Worm (Caenorhabditis elegans) whole organism, young adult: Measurements from ENCODE around the gene R13D11.4.

Source experiments
- F22D6.2 ChIP-seq: sonication (generic microtip); optimal IDR thresholded peaks from 2 replicates; lab custom pipeline; 2016; ENCODE audit warnings: mild to moderate bottlenecking, missing genetic modification characterization, missing compliant biosample characterization
- F33H1.4 ChIP-seq: fragments of 200-800 bp; sonication (Bioruptor generic); IDR thresholded peaks from 2 replicates; pipeline ENCODE4 v1.3.6; 2022; ENCODE audit warnings: missing genetic modification reagents, missing genetic modification characterization, missing compliant biosample characterization
- F39B2.1 ChIP-seq: fragments of 200-800 bp; sonication (Bioruptor generic); IDR thresholded peaks from 2 replicates; pipeline ENCODE4 v1.3.6; 2022; ENCODE audit warnings: missing genetic modification reagents, missing genetic modification characterization, missing compliant biosample characterization
- F49E8.2 ChIP-seq: sonication (generic microtip); optimal IDR thresholded peaks from 3 replicates; lab custom pipeline; 2017; ENCODE audit warnings: missing genetic modification characterization, mild to moderate bottlenecking, missing compliant biosample characterization, antibody characterized with exemption, moderate library complexity; ENCODE audit not compliant: insufficient read depth
- T07F8.4 ChIP-seq: sonication (generic microtip); optimal IDR thresholded peaks from 2 replicates; lab custom pipeline; 2016; ENCODE audit warnings: mild to moderate bottlenecking, missing genetic modification characterization, moderate library complexity, missing compliant biosample characterization
- Y95B8A.8 ChIP-seq: fragments of 200-800 bp; sonication (Bioruptor generic); IDR thresholded peaks from 2 replicates; pipeline ENCODE4 v1.3.6; 2022; ENCODE audit warnings: missing genetic modification reagents, missing genetic modification characterization, missing compliant biosample characterization
- aptf-3 ChIP-seq: fragments of 200-800 bp; sonication (Bioruptor generic); IDR thresholded peaks from 2 replicates; pipeline ENCODE4 v1.3.6; 2022; ENCODE audit warnings: missing genetic modification characterization, missing compliant biosample characterization
- bed-1 ChIP-seq: fragments of 200-800 bp; sonication (Bioruptor generic); IDR thresholded peaks from 2 replicates; pipeline ENCODE4 v1.3.6; 2022; ENCODE audit warnings: missing genetic modification reagents, missing genetic modification characterization, missing compliant biosample characterization
- ceh-79 ChIP-seq: sonication (generic microtip); optimal IDR thresholded peaks from 2 replicates; lab custom pipeline; 2017; ENCODE audit warnings: mild to moderate bottlenecking, missing genetic modification characterization, missing compliant biosample characterization
- dpl-1 ChIP-seq: fragments of 150-350 bp; optimal IDR thresholded peaks from 2 replicates; lab custom pipeline; 2014; ENCODE audit warnings: missing biosample characterization, missing genetic modification reagents, missing genetic modification characterization
- egl-44 ChIP-seq: fragments of 200-800 bp; sonication (Bioruptor generic); IDR thresholded peaks from 2 replicates; pipeline ENCODE4 v1.3.6; 2022; ENCODE audit warnings: missing genetic modification reagents, missing genetic modification characterization, missing compliant biosample characterization
- hlh-12 ChIP-seq: sonication (generic microtip); optimal IDR thresholded peaks from 2 replicates; lab custom pipeline; 2016; ENCODE audit warnings: missing genetic modification characterization, missing compliant biosample characterization
- hlh-26 ChIP-seq: fragments of 200-800 bp; sonication (Bioruptor generic); conservative IDR thresholded peaks from 2 replicates; pipeline ENCODE4 v1.3.6; 2022; ENCODE audit warnings: missing genetic modification reagents, missing genetic modification characterization, missing compliant biosample characterization
- hmg-1.2 ChIP-seq: fragments of 200-800 bp; sonication (Bioruptor generic); IDR thresholded peaks from 2 replicates; pipeline ENCODE4 v1.3.6; 2022; ENCODE audit warnings: missing genetic modification reagents, missing genetic modification characterization, missing compliant biosample characterization
- lag-1 ChIP-seq: fragments of 200-800 bp; sonication (Bioruptor generic); IDR thresholded peaks from 2 replicates; pipeline ENCODE4 v1.3.6; 2022; ENCODE audit warnings: missing genetic modification reagents, missing genetic modification characterization, missing compliant biosample characterization
- lin-26 ChIP-seq: fragments of 200-800 bp; sonication (Bioruptor generic); IDR thresholded peaks from 2 replicates; pipeline ENCODE4 v1.3.6; 2022; ENCODE audit warnings: missing genetic modification reagents, missing genetic modification characterization, missing compliant biosample characterization
- lin-35 ChIP-seq, 3 experiments: fragments of 150-350 bp in 2 of 3; sonication (generic microtip) in 1 of 3; optimal IDR thresholded peaks; 2 replicates each; lab custom pipeline; 2014 to 2018; ENCODE audit warnings: missing biosample characterization in 3 of 3, missing genetic modification characterization in 3 of 3, missing genetic modification reagents in 3 of 3
- lin-40 ChIP-seq: sonication (generic microtip); optimal IDR thresholded peaks from 2 replicates; lab custom pipeline; 2016; ENCODE audit warnings: missing genetic modification characterization, mild to moderate bottlenecking, missing compliant biosample characterization, missing genotype, missing genetic modification reagents
- lir-1 ChIP-seq: fragments of 200-800 bp; sonication (Bioruptor generic); conservative IDR thresholded peaks from 2 replicates; pipeline ENCODE4 v1.3.6; 2022; ENCODE audit warnings: missing genetic modification reagents, missing genetic modification characterization, missing compliant biosample characterization
- madf-3 ChIP-seq: fragments of 200-800 bp; sonication (Bioruptor generic); IDR thresholded peaks from 2 replicates; pipeline ENCODE4 v1.3.6; 2022; ENCODE audit warnings: missing genetic modification reagents, missing genetic modification characterization, missing compliant biosample characterization
- madf-8 ChIP-seq: fragments of 200-800 bp; sonication (Bioruptor generic); conservative IDR thresholded peaks from 2 replicates; pipeline ENCODE4 v1.3.6; 2022; ENCODE audit warnings: missing genetic modification reagents, missing genetic modification characterization, missing compliant biosample characterization
- mcd-1 ChIP-seq: fragments of 200-800 bp; sonication (Bioruptor generic); IDR thresholded peaks from 2 replicates; pipeline ENCODE4 v1.3.6; 2022; ENCODE audit warnings: missing genetic modification reagents, missing genetic modification characterization, missing compliant biosample characterization
- mxl-1 ChIP-seq: sonication (generic microtip); optimal IDR thresholded peaks from 2 replicates; lab custom pipeline; 2016; ENCODE audit warnings: missing genetic modification characterization, missing compliant biosample characterization
- nfya-1 ChIP-seq: sonication (generic microtip); optimal IDR thresholded peaks from 2 replicates; lab custom pipeline; 2017; ENCODE audit warnings: antibody characterized with exemption, missing compliant biosample characterization, missing genetic modification characterization, borderline replicate concordance; ENCODE audit not compliant: insufficient read depth
- nfya-2 ChIP-seq: fragments of 200-800 bp; sonication (Bioruptor generic); IDR thresholded peaks from 2 replicates; pipeline ENCODE4 v1.3.6; 2022; ENCODE audit warnings: missing genetic modification reagents, missing genetic modification characterization, missing compliant biosample characterization
- nhr-120 ChIP-seq: fragments of 200-800 bp; sonication (Bioruptor generic); IDR thresholded peaks from 2 replicates; pipeline ENCODE4 v1.3.6; 2022; ENCODE audit warnings: missing genetic modification characterization, missing compliant biosample characterization
- nhr-27 ChIP-seq: fragments of 200-800 bp; sonication (Bioruptor generic); optimal IDR thresholded peaks from 2 replicates; lab custom pipeline; 2018; ENCODE audit warnings: mild to moderate bottlenecking, missing genetic modification characterization, moderate library complexity, missing compliant biosample characterization
- nhr-80 ChIP-seq: sonication (generic microtip); optimal IDR thresholded peaks from 2 replicates; lab custom pipeline; 2016; ENCODE audit warnings: missing genetic modification characterization, missing compliant biosample characterization
- rcor-1 ChIP-seq: fragments of 200-800 bp; sonication (Bioruptor generic); IDR thresholded peaks from 2 replicates; pipeline ENCODE4 v1.3.6; 2022; ENCODE audit warnings: missing genetic modification reagents, missing genetic modification characterization, missing compliant biosample characterization
- rpc-1 ChIP-seq, 2 experiments: fragments of 150-350 bp in 1 of 2; sonication (generic microtip) in 1 of 2; optimal IDR thresholded peaks; 2 replicates each; lab custom pipeline; 2014 to 2018; ENCODE audit warnings: missing biosample characterization in 1 of 2, missing genetic modification characterization in 1 of 2, missing genetic modification reagents in 1 of 2, missing genotype in 1 of 2
- snpc-3.4 ChIP-seq: sonication (generic microtip); optimal IDR thresholded peaks from 2 replicates; lab custom pipeline; 2017; ENCODE audit warnings: missing genetic modification characterization, mild to moderate bottlenecking, missing compliant biosample characterization, antibody characterized with exemption, moderate library complexity, missing genotype, missing genetic modification reagents
- snpc-4 ChIP-seq, 5 experiments: fragments of 150-350 bp in 1 of 5; sonication (generic microtip) in 4 of 5; optimal IDR thresholded peaks; 2 replicates each; lab custom pipeline; 2014 to 2018; ENCODE audit warnings: missing genetic modification characterization in 5 of 5, missing biosample characterization in 3 of 5, antibody characterized with exemption in 2 of 5, mild to moderate bottlenecking in 2 of 5, missing compliant biosample characterization in 2 of 5, missing genotype in 2 of 5, moderate library complexity in 2 of 5, missing genetic modification reagents in 1 of 5
- tbp1 ChIP-seq: fragments of 200-800 bp; sonication (Bioruptor generic); optimal IDR thresholded peaks from 2 replicates; lab custom pipeline; 2018; ENCODE audit warnings: mild to moderate bottlenecking, missing genetic modification characterization, missing compliant biosample characterization
- tbx-9 ChIP-seq: sonication (generic microtip); optimal IDR thresholded peaks from 2 replicates; lab custom pipeline; 2016; ENCODE audit warnings: borderline replicate concordance, missing genetic modification characterization, inconsistent platforms, missing compliant biosample characterization
- xnd-1 ChIP-seq: sonication (generic microtip); optimal IDR thresholded peaks from 2 replicates; lab custom pipeline; 2016; ENCODE audit warnings: missing genotype, missing genetic modification reagents, missing genetic modification characterization, missing compliant biosample characterization

R13D11.4 gene

ce11 chrV:774875-775359, 35.7 kb upstream of the R13D11.4 start, which contains the start of gene srbc-58 (continued):
- TF ChIP-seq lin-40 (tag; lab: Kevin White, UChicago) (no peak), snpc-4 (GFP tag; optimal IDR thresholded peaks at IDR 0.05; lab: Kevin White, UChicago) (no peak), snpc-4 (tag; optimal IDR thresholded peaks at IDR 0.05; lab: Kevin White, UChicago) (peak in 2 of 4 experiments; percentile 10 to 39)
- TF ChIP-seq, all 124 proteins: peak for 26

DNA sequence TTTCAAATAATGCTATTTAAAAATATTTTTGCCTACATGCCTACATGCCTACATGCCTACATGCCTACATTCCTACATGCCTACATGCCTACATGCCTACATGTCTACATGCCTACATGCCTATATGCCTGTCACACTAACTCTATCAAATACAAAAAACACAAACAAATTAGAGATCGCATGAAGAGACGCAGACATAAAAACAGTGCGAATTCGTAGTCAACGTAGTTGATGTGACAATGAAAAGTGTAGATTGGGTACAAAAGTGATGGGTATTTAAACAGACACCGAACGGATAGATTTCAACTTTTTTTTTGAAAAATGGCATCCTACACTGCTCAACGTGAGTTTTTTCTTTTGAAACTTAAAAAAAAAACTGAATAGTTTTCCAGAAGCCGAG, 33.3 kb upstream of the R13D11.4 start, which contains the start of gene R09E12.9:
TSS of gene R09E12.9 (plus strand) at position 316 of the 400 bp plus-strand sequence.
- TF ChIP-seq F49E8.2 (tag; lab: Kevin White, UChicago) (no peak), dpl-1 (no peak), nhr-80 (peak; percentile 3), T07F8.4 (tag; lab: Kevin White, UChicago) (no peak), ceh-79 (no peak), aptf-3 (GFP tag; lab: Robert Waterston, UW) (no peak), hmg-1.2 (GFP tag; lab: Robert Waterston, UW) (peak; percentile 52; the same call in 1 of the 2 replicates), mcd-1 (GFP tag; lab: Robert Waterston, UW) (no peak)

- TF ChIP-seq lir-1 (GFP tag; lab: Robert Waterston, UW) (no peak), F39B2.1 (GFP tag; lab: Robert Waterston, UW) (no peak), lin-26 (no peak), tbp1 (no peak), nfya-1 (no peak), hlh-12 (no peak), lag-1 (no peak), nhr-27 (tag; lab: Kevin White, UChicago) (no peak), tbx-9 (no peak), rcor-1 (GFP tag; lab: Robert Waterston, UW) (no peak), hlh-26 (GFP tag; lab: Robert Waterston, UW) (no peak), lin-35 (GFP tag; optimal IDR thresholded peaks at IDR 0.05; lab: Kevin White, UChicago) (no peak)
These were observed 32.3 kb upstream of the R13D11.4 start, which contains the start of gene srbc-59 for ce11 chrV:778339-778738. srbc-59 (plus strand) TSS chrV:778639.

DNA sequence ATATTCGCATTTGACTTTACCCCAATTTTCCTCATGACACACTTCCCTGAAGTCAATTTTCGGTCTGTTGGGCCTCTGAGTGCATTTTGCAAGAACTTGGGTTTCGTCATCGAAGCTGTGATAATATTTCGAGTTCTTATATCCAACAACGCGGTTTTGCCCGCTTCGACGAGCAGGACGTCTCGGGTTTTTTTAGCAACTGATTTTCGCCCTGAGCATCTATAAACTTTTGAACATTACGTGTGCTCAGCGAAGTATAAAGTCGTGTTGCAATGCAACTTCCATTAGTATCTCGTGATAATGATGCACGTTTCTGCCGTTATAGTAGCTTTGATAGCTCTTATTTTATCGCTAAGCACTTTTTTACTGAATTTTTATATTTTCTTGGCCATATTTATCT, 30.6 kb upstream of the R13D11.4 start, which contains the start of gene srbc-60:
TSS of gene srbc-60 (plus strand) at position 301 of the 400 bp plus-strand sequence.
- TF ChIP-seq nfya-2 (GFP tag; lab: Robert Waterston, UW) (no peak), xnd-1 (tag; lab: Kevin White, UChicago) (no peak), bed-1 (GFP tag; lab: Robert Waterston, UW) (no peak), snpc-3.4 (no peak), mxl-1 (tag; lab: Kevin White, UChicago) (no peak), rpc-1 (optimal IDR thresholded peaks at IDR 0.05; lab: Kevin White, UChicago) (no peak), rpc-1 (tag; optimal IDR thresholded peaks at IDR 0.05; lab: Kevin White, UChicago) (no peak), F33H1.4 (no peak), egl-44 (no peak), madf-3 (GFP tag; lab: Robert Waterston, UW) (no peak), madf-8 (GFP tag; lab: Robert Waterston, UW) (no peak), F22D6.2 (tag; lab: Kevin White, UChicago) (no peak), nhr-120 (GFP tag; lab: Robert Waterston, UW) (no peak), Y95B8A.8 (GFP tag; lab: Robert Waterston, UW) (no peak)
- TF ChIP-seq, all 124 proteins: peak for 0
